Fruit fly (Drosophila melanogaster) whole organism, embryonic: ENCODE measurements around the gene CG6873.

Experiments used
- Aef1 ChIP-seq: fragments of 200-800 bp; sonication (Bioruptor generic); IDR thresholded peaks from 3 replicates; pipeline ENCODE4 v1.3.6; 2022; ENCODE audit warnings: missing biosample characterization, missing genetic modification characterization
- BEAF-32 ChIP-seq: fragments of 200-800 bp; sonication (Bioruptor generic); optimal IDR thresholded peaks from 3 replicates; lab custom pipeline; 2017; ENCODE audit warnings: missing biosample characterization, missing genetic modification characterization, mild to moderate bottlenecking, moderate library complexity, missing genetic modification reagents
- CG10147 ChIP-seq: fragments of 200-800 bp; sonication (Bioruptor generic); optimal IDR thresholded peaks from 2 replicates; lab custom pipeline; 2019; ENCODE audit warnings: missing biosample characterization, mild to moderate bottlenecking, missing genetic modification characterization, moderate library complexity
- CG10209 ChIP-seq: fragments of 200-800 bp; sonication (Bioruptor generic); optimal IDR thresholded peaks from 3 replicates; lab custom pipeline; 2017; ENCODE audit warnings: missing biosample characterization, mild to moderate bottlenecking, missing genetic modification characterization, missing genetic modification reagents
- CG10267 ChIP-seq: fragments of 200-800 bp; sonication (Bioruptor generic); optimal IDR thresholded peaks from 2 replicates; lab custom pipeline; 2018; ENCODE audit warnings: missing biosample characterization, mild to moderate bottlenecking, missing genetic modification characterization, moderate library complexity
- CG10654 ChIP-seq: fragments of 200-800 bp; sonication (Bioruptor generic); optimal IDR thresholded peaks from 2 replicates; lab custom pipeline; 2016; ENCODE audit warnings: missing biosample characterization, missing genetic modification characterization
- CG11456 ChIP-seq: fragments of 200-800 bp; sonication (Bioruptor generic); IDR thresholded peaks from 3 replicates; pipeline ENCODE4 v1.3.6; 2022; ENCODE audit warnings: missing biosample characterization, missing genetic modification characterization
- CG11695 ChIP-seq: fragments of 200-800 bp; sonication (Bioruptor generic); IDR thresholded peaks from 3 replicates; pipeline ENCODE4 v1.3.6; 2022; ENCODE audit warnings: missing biosample characterization, missing genetic modification characterization
- CG12299 ChIP-seq: fragments of 200-800 bp; sonication (Bioruptor generic); optimal IDR thresholded peaks from 2 replicates; lab custom pipeline; 2018; ENCODE audit warnings: missing biosample characterization, mild to moderate bottlenecking, missing genetic modification characterization
- CG13424 ChIP-seq: fragments of 200-800 bp; sonication (Bioruptor generic); optimal IDR thresholded peaks from 2 replicates; lab custom pipeline; 2019; ENCODE audit warnings: missing biosample characterization, mild to moderate bottlenecking, missing genetic modification characterization, moderate library complexity
- CG14667 ChIP-seq: fragments of 200-800 bp; sonication (Bioruptor generic); IDR thresholded peaks from 2 replicates; pipeline ENCODE4 v1.3.6; 2022; ENCODE audit warnings: missing biosample characterization, missing genetic modification characterization
- CG17361 ChIP-seq: fragments of 200-800 bp; sonication (Bioruptor generic); IDR thresholded peaks from 3 replicates; pipeline ENCODE4 v1.3.6; 2022; ENCODE audit warnings: missing biosample characterization, missing genetic modification characterization
- CG1832 ChIP-seq: fragments of 200-800 bp; sonication (Bioruptor generic); optimal IDR thresholded peaks from 2 replicates; lab custom pipeline; 2017; ENCODE audit warnings: missing biosample characterization, mild to moderate bottlenecking, missing genetic modification characterization, inconsistent platforms
- CG2712 ChIP-seq: fragments of 200-800 bp; optimal IDR thresholded peaks from 3 replicates; lab custom pipeline; 2019; ENCODE audit warnings: missing biosample characterization, mild to moderate bottlenecking, missing genetic modification characterization, moderate library complexity
- CG30020 ChIP-seq: fragments of 200-800 bp; optimal IDR thresholded peaks from 2 replicates; lab custom pipeline; 2019; ENCODE audit warnings: missing biosample characterization, mild to moderate bottlenecking, missing genetic modification characterization, moderate library complexity
- CG31441 ChIP-seq: fragments of 200-800 bp; sonication (Bioruptor generic); IDR thresholded peaks from 2 replicates; pipeline ENCODE4 v1.3.6; 2022; ENCODE audit warnings: missing biosample characterization, missing genetic modification characterization
- CG3995 ChIP-seq: fragments of 200-800 bp; sonication (Bioruptor generic); optimal IDR thresholded peaks from 3 replicates; lab custom pipeline; 2016; ENCODE audit warnings: missing biosample characterization, missing genetic modification characterization
- CG8281 ChIP-seq: fragments of 200-800 bp; sonication (Bioruptor generic); optimal IDR thresholded peaks from 2 replicates; lab custom pipeline; 2018; ENCODE audit warnings: missing biosample characterization, mild to moderate bottlenecking, missing genetic modification characterization, moderate library complexity
- CG8478 ChIP-seq: fragments of >200 bp; optimal IDR thresholded peaks from 2 replicates; lab custom pipeline; 2018
- CG9727 ChIP-seq: fragments of 200-800 bp; sonication (Bioruptor generic); optimal IDR thresholded peaks from 3 replicates; lab custom pipeline; 2017; ENCODE audit warnings: missing biosample characterization, mild to moderate bottlenecking, missing genetic modification characterization
- CTCF ChIP-seq: fragments of 200-800 bp; sonication (Bioruptor generic); optimal IDR thresholded peaks from 2 replicates; lab custom pipeline; 2017; ENCODE audit warnings: missing biosample characterization, mild to moderate bottlenecking, missing genetic modification characterization, moderate library complexity
- Ets65A ChIP-seq: fragments of 200-800 bp; sonication (Bioruptor generic); peaks from one replicate; lab custom pipeline; 2016; ENCODE audit warnings: missing biosample characterization, missing genetic modification characterization
- Fer1 ChIP-seq: fragments of 200-800 bp; sonication (Bioruptor generic); optimal IDR thresholded peaks from 2 replicates; lab custom pipeline; 2017; ENCODE audit warnings: missing biosample characterization, mild to moderate bottlenecking, missing genetic modification characterization
- Fer2 ChIP-seq: fragments of 200-800 bp; sonication (Bioruptor generic); optimal IDR thresholded peaks from 2 replicates; lab custom pipeline; 2018; ENCODE audit warnings: missing biosample characterization, mild to moderate bottlenecking, missing genetic modification characterization, moderate library complexity
- HmgD ChIP-seq: fragments of 200-800 bp; sonication (Bioruptor generic); optimal IDR thresholded peaks from 3 replicates; lab custom pipeline; 2016; ENCODE audit warnings: missing biosample characterization, missing genetic modification characterization
- Max ChIP-seq: fragments of 200-800 bp; sonication (Bioruptor generic); optimal IDR thresholded peaks from 2 replicates; lab custom pipeline; 2016; ENCODE audit warnings: missing biosample characterization, mild to moderate bottlenecking, missing genetic modification characterization
- NC2β ChIP-seq: fragments of 200-800 bp; sonication (Bioruptor generic); optimal IDR thresholded peaks from 2 replicates; lab custom pipeline; 2016; ENCODE audit warnings: missing biosample characterization, missing genetic modification characterization
- NK7.1 ChIP-seq: fragments of 200-800 bp; sonication (Bioruptor generic); optimal IDR thresholded peaks from 3 replicates; lab custom pipeline; 2016; ENCODE audit warnings: missing biosample characterization, missing genetic modification characterization
- Stat92E ChIP-seq, 3 experiments: fragments of >200 bp in 2 of 3; fragments of 200-800 bp in 1 of 3; sonication (Bioruptor generic) in 1 of 3; optimal IDR thresholded peaks; 2 replicates each; lab custom pipeline; 2017 to 2019; ENCODE audit warnings: missing biosample characterization in 3 of 3, missing genetic modification characterization in 3 of 3, mild to moderate bottlenecking in 1 of 3, moderate library complexity in 1 of 3
- Trl ChIP-seq, 3 experiments: fragments of >200 bp in 2 of 3; fragments of 200-800 bp in 1 of 3; sonication (Bioruptor generic) in 1 of 3; optimal IDR thresholded peaks; 2 replicates in 1 of 3; 3 replicates in 2 of 3; lab custom pipeline; 2016 to 2017; ENCODE audit warnings: missing biosample characterization in 1 of 3, missing genetic modification characterization in 1 of 3
- bowl ChIP-seq: fragments of 200-800 bp; sonication (Bioruptor generic); IDR thresholded peaks from 2 replicates; pipeline ENCODE4 v1.3.6; 2022; ENCODE audit warnings: missing biosample characterization, missing genetic modification characterization
- cas ChIP-seq: fragments of 200-800 bp; sonication (Bioruptor generic); IDR thresholded peaks from 2 replicates; pipeline ENCODE4 v1.3.6; 2022; ENCODE audit warnings: missing biosample characterization, missing genetic modification characterization
- chinmo ChIP-seq: fragments of 200-800 bp; sonication (Bioruptor generic); IDR thresholded peaks from 4 replicates; pipeline ENCODE4 v1.3.6; 2022; ENCODE audit warnings: missing biosample characterization, missing genetic modification characterization; ENCODE audit not compliant: partially characterized antibody
- dysf ChIP-seq: fragments of 200-800 bp; sonication (Bioruptor generic); IDR thresholded peaks from 3 replicates; pipeline ENCODE4 v1.3.6; 2022; ENCODE audit warnings: missing biosample characterization, missing genetic modification characterization
- esg ChIP-seq: fragments of 200-800 bp; sonication (Bioruptor generic); conservative IDR thresholded peaks from 2 replicates; pipeline ENCODE4 v1.3.6; 2022; ENCODE audit warnings: missing biosample characterization, missing genetic modification characterization
- eyg ChIP-seq: fragments of 200-800 bp; sonication (Bioruptor generic); optimal IDR thresholded peaks from 3 replicates; lab custom pipeline; 2016; ENCODE audit warnings: missing biosample characterization, missing genetic modification characterization
- insv ChIP-seq, 2 experiments: fragments of 200-800 bp; sonication (Bioruptor generic); optimal IDR thresholded peaks; 3 replicates each; lab custom pipeline; 2016 to 2018; ENCODE audit warnings: missing biosample characterization in 2 of 2, missing genetic modification characterization in 2 of 2
- jing ChIP-seq: fragments of 200-800 bp; sonication (Bioruptor generic); optimal IDR thresholded peaks from 2 replicates; lab custom pipeline; 2018; ENCODE audit warnings: missing biosample characterization, mild to moderate bottlenecking, missing genetic modification characterization
- mirr ChIP-seq: fragments of 200-800 bp; sonication (Bioruptor generic); optimal IDR thresholded peaks from 3 replicates; lab custom pipeline; 2018; ENCODE audit warnings: missing biosample characterization, mild to moderate bottlenecking, missing genetic modification characterization
- nau ChIP-seq: fragments of 200-800 bp; sonication (Bioruptor generic); optimal IDR thresholded peaks from 3 replicates; lab custom pipeline; 2017; ENCODE audit warnings: missing biosample characterization, mild to moderate bottlenecking, missing genetic modification characterization, missing genetic modification reagents
- pan ChIP-seq, 4 experiments: fragments of >200 bp in 3 of 4; fragments of 200-800 bp in 1 of 4; sonication (Bioruptor generic) in 1 of 4; optimal IDR thresholded peaks in 3 of 4; IDR thresholded peaks in 1 of 4; 2 replicates each; pipeline versions ENCODE4 v1.3.6 to Lab custom; 2017 to 2022; ENCODE audit warnings: missing biosample characterization in 2 of 4, missing genetic modification characterization in 2 of 4, mixed read lengths in 1 of 4
- pb ChIP-seq: fragments of 200-800 bp; sonication (Bioruptor generic); optimal IDR thresholded peaks from 3 replicates; lab custom pipeline; 2016; ENCODE audit warnings: missing biosample characterization, missing genetic modification characterization
- ranshi ChIP-seq: fragments of 200-800 bp; sonication (Bioruptor generic); IDR thresholded peaks from 2 replicates; pipeline ENCODE4 v1.3.6; 2022; ENCODE audit warnings: missing biosample characterization, missing genetic modification characterization
- repo ChIP-seq: fragments of 200-800 bp; sonication (Bioruptor generic); optimal IDR thresholded peaks from 2 replicates; lab custom pipeline; 2016; ENCODE audit warnings: missing biosample characterization, missing genetic modification characterization
- sob ChIP-seq: fragments of 200-800 bp; sonication (Bioruptor generic); IDR thresholded peaks from 2 replicates; pipeline ENCODE4 v1.3.6; 2022; ENCODE audit warnings: missing biosample characterization, missing genetic modification characterization
- stwl ChIP-seq: fragments of 200-800 bp; sonication (Bioruptor generic); optimal IDR thresholded peaks from 3 replicates; lab custom pipeline; 2018; ENCODE audit warnings: missing biosample characterization, mild to moderate bottlenecking, missing genetic modification characterization, moderate library complexity
- tgo ChIP-seq: fragments of 200-800 bp; sonication (Bioruptor generic); IDR thresholded peaks from 3 replicates; pipeline ENCODE4 v1.3.6; 2022; ENCODE audit warnings: missing biosample characterization, missing genetic modification characterization
- trh ChIP-seq: fragments of 200-800 bp; sonication (Bioruptor generic); optimal IDR thresholded peaks from 2 replicates; lab custom pipeline; 2016; ENCODE audit warnings: missing biosample characterization, missing genetic modification characterization
- twi ChIP-seq: fragments of 200-800 bp; optimal IDR thresholded peaks from 2 replicates; lab custom pipeline; 2019; ENCODE audit warnings: missing biosample characterization, mild to moderate bottlenecking, missing genetic modification characterization, moderate library complexity
- unc-4 ChIP-seq: fragments of 200-800 bp; sonication (Bioruptor generic); IDR thresholded peaks from 2 replicates; pipeline ENCODE4 v1.3.6; 2022; ENCODE audit warnings: missing biosample characterization, missing genetic modification characterization; ENCODE audit not compliant: partially characterized antibody

CG6873 gene

dm6 chrX:18774818-18775343, 35.2 kb upstream of the CG6873 start, which contains the start of gene CG6891 (continued):
- TF ChIP-seq Stat92E (GFP tag; optimal IDR thresholded peaks at IDR 0.05; lab: Kevin White, UChicago) (peak in 1 of 3 experiments; percentile 1), CG8281 (tag; lab: Kevin White, UChicago) (no peak), CG17361 (GFP tag; lab: Robert Waterston, UW) (0 out of 3 replicates have a peak, but pooled peaks have one; percentile 16), esg (GFP tag; lab: Robert Waterston, UW) (0 out of 2 replicates have a peak, but pooled peaks have one; percentile 25), eyg (GFP tag; lab: Kevin White, UChicago) (no peak), bowl (no peak), HmgD (GFP tag; lab: Kevin White, UChicago) (no peak), insv (GFP tag; optimal IDR thresholded peaks at IDR 0.05; lab: Kevin White, UChicago) (no peak), Trl (optimal IDR thresholded peaks at IDR 0.05; lab: Kevin White, UChicago) (no peak), Trl (GFP tag; optimal IDR thresholded peaks at IDR 0.05; lab: Kevin White, UChicago) (peak; percentile 19), CG30020 (tag; lab: Kevin White, UChicago) (no peak), twi (tag; lab: Kevin White, UChicago) (peak; percentile 27), tgo (GFP tag; lab: Robert Waterston, UW) (peak; percentile 23; the same call in 1 of the 3 replicates), CG14667 (GFP tag; lab: Robert Waterston, UW) (no peak), sob (GFP tag; lab: Robert Waterston, UW) (peak; percentile 57), NK7.1 (no peak), CG1832 (GFP tag; lab: Kevin White, UChicago) (peak; percentile 92), unc-4 (GFP tag; lab: Robert Waterston, UW) (no peak), CG10209 (GFP tag; lab: Kevin White, UChicago) (no peak), CTCF (no peak), nau (peak; percentile 19), BEAF-32 (no peak), repo (no peak), CG8478 (lab: Kevin White, UChicago) (peak; percentile 63), CG10147 (GFP tag; lab: Kevin White, UChicago) (no peak), CG2712 (tag; lab: Kevin White, UChicago) (peak; percentile 41), stwl (no peak), Ets65A (peak; percentile 71), chinmo (peak; percentile 89), NC2β (GFP tag; lab: Kevin White, UChicago) (peak; percentile 17), cas (GFP tag; lab: Robert Waterston, UW) (no peak), mirr (GFP tag; lab: Kevin White, UChicago) (no peak), CG11456 (0 out of 3 replicates have a peak, but pooled peaks have one; percentile 25), Fer2 (tag; lab: Kevin White, UChicago) (no peak), CG10267 (tag; lab: Kevin White, UChicago) (no peak), CG11695 (GFP tag; lab: Robert Waterston, UW) (no peak), pb (GFP tag; lab: Kevin White, UChicago) (peak; percentile 2), Max (no peak), dysf (GFP tag; lab: Robert Waterston, UW) (0 out of 3 replicates have a peak, but pooled peaks have one; percentile 9), Fer1 (GFP tag; lab: Kevin White, UChicago) (no peak), trh (GFP tag; lab: Kevin White, UChicago) (no peak), CG31441 (GFP tag; lab: Robert Waterston, UW) (peak; percentile 39), CG10654 (no peak), ranshi (GFP tag; lab: Robert Waterston, UW) (0 out of 2 replicates have a peak, but pooled peaks have one; percentile 19), Aef1 (GFP tag; lab: Robert Waterston, UW) (no peak), pan (optimal IDR thresholded peaks at IDR 0.05; lab: Kevin White, UChicago) (no peak), pan (GFP tag; optimal IDR thresholded peaks at IDR 0.05 in 1 of 2, IDR thresholded peaks at IDR 0.05 in 1 of 2) (peak in 1 of 2 experiments; percentile 13), CG3995 (GFP tag; lab: Kevin White, UChicago) (no peak), CG12299 (no peak), CG9727 (GFP tag; lab: Kevin White, UChicago) (peak; percentile 46), jing (peak; percentile 5), CG13424 (tag; lab: Kevin White, UChicago) (no peak)
